Worm (Caenorhabditis elegans) whole organism, late embryonic: ENCODE results near the gene B0496.11.

Experiments
- K02D7.2 ChIP-seq: sonication (generic microtip); optimal IDR thresholded peaks from 2 replicates; lab custom pipeline; 2017; ENCODE audit warnings: mild to moderate bottlenecking, missing genetic modification characterization, missing compliant biosample characterization
- K09A11.1 ChIP-seq: sonication (generic microtip); optimal IDR thresholded peaks from 2 replicates; lab custom pipeline; 2017; ENCODE audit warnings: antibody characterized with exemption, mild to moderate bottlenecking, missing genetic modification characterization, missing compliant biosample characterization; ENCODE audit not compliant: insufficient read depth
- ama-1 ChIP-seq: fragments of 150-350 bp; optimal IDR thresholded peaks from 2 replicates; lab custom pipeline; 2014
- ceh-30 ChIP-seq: fragments of 150-350 bp; optimal IDR thresholded peaks from 2 replicates; lab custom pipeline; 2014; ENCODE audit warnings: missing biosample characterization, missing genetic modification characterization
- ceh-31 ChIP-seq: sonication (generic microtip); optimal IDR thresholded peaks from 2 replicates; lab custom pipeline; 2016; ENCODE audit warnings: missing genetic modification characterization, missing compliant biosample characterization
- fkh-10 ChIP-seq: fragments of 150-350 bp; optimal IDR thresholded peaks from 2 replicates; lab custom pipeline; 2014; ENCODE audit warnings: missing biosample characterization, missing genetic modification reagents, missing genetic modification characterization
- hlh-15 ChIP-seq: sonication (generic microtip); optimal IDR thresholded peaks from 2 replicates; lab custom pipeline; 2016; ENCODE audit warnings: missing genetic modification characterization, missing compliant biosample characterization
- lin-11 ChIP-seq: fragments of 200-800 bp; sonication (Bioruptor generic); optimal IDR thresholded peaks from 2 replicates; lab custom pipeline; 2018; ENCODE audit warnings: mild to moderate bottlenecking, missing genetic modification characterization, missing compliant biosample characterization
- nhr-11 ChIP-seq: fragments of 150-350 bp; optimal IDR thresholded peaks from 2 replicates; lab custom pipeline; 2014; ENCODE audit warnings: missing biosample characterization, missing genetic modification characterization
- unc-86 ChIP-seq: sonication (generic microtip); optimal IDR thresholded peaks from 2 replicates; lab custom pipeline; 2016; ENCODE audit warnings: missing genetic modification characterization, missing compliant biosample characterization
- zip-5 ChIP-seq: sonication (generic microtip); optimal IDR thresholded peaks from 2 replicates; lab custom pipeline; 2016; ENCODE audit warnings: missing genetic modification characterization, missing compliant biosample characterization

- no peak for TF ChIP-seq K09A11.1 (tag; lab: Kevin White, UChicago)
- TF ChIP-seq ceh-30 (tag; lab: Kevin White, UChicago), result no peak
- no peak for TF ChIP-seq ceh-31 (tag; lab: Kevin White, UChicago)
- TF ChIP-seq ama-1 (lab: Kevin White, UChicago), result no peak
- TF ChIP-seq unc-86 (tag; lab: Kevin White, UChicago), result no peak
- TF ChIP-seq K02D7.2 (tag; lab: Kevin White, UChicago), result no peak
- TF ChIP-seq nhr-11 (tag; lab: Kevin White, UChicago), result no peak
- TF ChIP-seq zip-5 (tag; lab: Kevin White, UChicago), result no peak
- no peak for TF ChIP-seq lin-11 (tag; lab: Kevin White, UChicago)
- no peak for TF ChIP-seq fkh-10
- no peak for TF ChIP-seq hlh-15 (tag; lab: Kevin White, UChicago)
Observed at ce11 chrIV:7413573-7413972, 20.2 kb downstream of the B0496.11 start.
